Worm (Caenorhabditis elegans): ENCODE measurements around the gene T13F3.4.

The T13F3.4 gene

ce11 chrV:16224027-16224426, 42.4 kb downstream of the T13F3.4 start, which contains the start of gene stdh-2:
Gene stdh-2, plus strand, starts transcription at chrV:16224327.
- TF ChIP-seq mes-4 (tag; optimal IDR thresholded peaks at IDR 0.05) (no peak), somi-1 (GFP tag; optimal IDR thresholded peaks at IDR 0.05) (no peak), pbrm-1 (GFP tag; IDR thresholded peaks at IDR 0.05) (no peak), nfya-2 (GFP tag; IDR thresholded peaks at IDR 0.05) (no peak)

- TF ChIP-seq lsy-27 (tag; optimal IDR thresholded peaks at IDR 0.05; ENCODE audit: borderline replicate concordance, insufficient read depth) (no peak), ccch-3 (GFP tag; optimal IDR thresholded peaks at IDR 0.05) (no peak), D2030.7 (GFP tag; IDR thresholded peaks at IDR 0.05) (no peak)
These were observed 46.4 kb downstream of the T13F3.4 start for ce11 chrV:16220020-16220419.

- TF ChIP-seq tbp1 (GFP tag; optimal IDR thresholded peaks at IDR 0.05) (peak; percentile 74), B0261.1 (tag; optimal IDR thresholded peaks at IDR 0.05) (peak; percentile 42), lin-54 (GFP tag; optimal IDR thresholded peaks at IDR 0.05) (no peak), ztf-25 (GFP tag; IDR thresholded peaks at IDR 0.05) (no peak), let-526 (GFP tag; IDR thresholded peaks at IDR 0.05) (no peak), mxl-1 (tag; optimal IDR thresholded peaks at IDR 0.05) (no peak), madf-8 (GFP tag; conservative IDR thresholded peaks at IDR 0.05) (no peak), attf-6 (GFP tag; IDR thresholded peaks at IDR 0.05) (0 out of 2 replicates have a peak, but pooled peaks have one; percentile 27), nhr-90 (tag; optimal IDR thresholded peaks at IDR 0.05) (no peak), rpc-1 (optimal IDR thresholded peaks at IDR 0.05) (peak; percentile 29), rpc-1 (tag; optimal IDR thresholded peaks at IDR 0.05) (peak; percentile 74), snpc-4 (GFP tag; optimal IDR thresholded peaks at IDR 0.05) (no peak), snpc-4 (tag; optimal IDR thresholded peaks at IDR 0.05) (peak in 1 of 4 experiments; percentile 21), hrde-1 (tag; optimal IDR thresholded peaks at IDR 0.05; ENCODE audit: borderline replicate concordance) (no peak)
These were observed 47.2 kb downstream of the T13F3.4 start, which contains the start of gene glc-1 for ce11 chrV:16218972-16219757. Gene glc-1, plus strand, starts transcription at chrV:16219634.

ce11 chrV:16218522-16218921, 47.9 kb downstream of the T13F3.4 start, which contains the start of gene F11A5.15:
Gene F11A5.15, minus strand, starts transcription at chrV:16218622.
- TF ChIP-seq snpc-1.3 (tag; optimal IDR thresholded peaks at IDR 0.05; ENCODE audit: insufficient read depth), result no peak
- no peak for TF ChIP-seq hsf-1 (GFP tag; IDR thresholded peaks at IDR 0.05)
- no peak for TF ChIP-seq mes-4 (tag; optimal IDR thresholded peaks at IDR 0.05)
- TF ChIP-seq lin-26 (GFP tag; IDR thresholded peaks at IDR 0.05), result no peak
- TF ChIP-seq akir-1 (GFP tag; optimal IDR thresholded peaks at IDR 0.05), result no peak
- TF ChIP-seq rpc-1 (optimal IDR thresholded peaks at IDR 0.05), result no peak
- TF ChIP-seq rpc-1 (tag; optimal IDR thresholded peaks at IDR 0.05), result no peak
- no peak for TF ChIP-seq die-1 (tag; optimal IDR thresholded peaks at IDR 0.05)
- TF ChIP-seq snpc-1.1 (tag; optimal IDR thresholded peaks at IDR 0.05; ENCODE audit: insufficient read depth), result no peak
- TF ChIP-seq nhr-179 (tag; optimal IDR thresholded peaks at IDR 0.05), result no peak
- no peak for TF ChIP-seq mel-28 (tag; optimal IDR thresholded peaks at IDR 0.05; ENCODE audit: borderline replicate concordance)
- TF ChIP-seq dpl-1 (GFP tag; optimal IDR thresholded peaks at IDR 0.05), result no peak
- TF ChIP-seq sptf-2 (GFP tag; optimal IDR thresholded peaks at IDR 0.05), result no peak
- no peak for TF ChIP-seq attf-5 (GFP tag; optimal IDR thresholded peaks at IDR 0.05)
- no peak for TF ChIP-seq K12H6.12 (tag; optimal IDR thresholded peaks at IDR 0.05)
- no peak for TF ChIP-seq Y53G8AR.9 (GFP tag; conservative IDR thresholded peaks at IDR 0.05)
- no peak for TF ChIP-seq ama-1 (optimal IDR thresholded peaks at IDR 0.05)
- TF ChIP-seq ama-1 (GFP tag; optimal IDR thresholded peaks at IDR 0.05), result no peak
- TF ChIP-seq let-607 (tag; optimal IDR thresholded peaks at IDR 0.05), result no peak
- TF ChIP-seq lag-1 (GFP tag; IDR thresholded peaks at IDR 0.05), result no peak
- TF ChIP-seq ceh-40 (GFP tag; IDR thresholded peaks at IDR 0.05), result no peak
